Worm (Caenorhabditis elegans): ENCODE data around the gene nhr-222.

nhr-222 gene

DNA sequence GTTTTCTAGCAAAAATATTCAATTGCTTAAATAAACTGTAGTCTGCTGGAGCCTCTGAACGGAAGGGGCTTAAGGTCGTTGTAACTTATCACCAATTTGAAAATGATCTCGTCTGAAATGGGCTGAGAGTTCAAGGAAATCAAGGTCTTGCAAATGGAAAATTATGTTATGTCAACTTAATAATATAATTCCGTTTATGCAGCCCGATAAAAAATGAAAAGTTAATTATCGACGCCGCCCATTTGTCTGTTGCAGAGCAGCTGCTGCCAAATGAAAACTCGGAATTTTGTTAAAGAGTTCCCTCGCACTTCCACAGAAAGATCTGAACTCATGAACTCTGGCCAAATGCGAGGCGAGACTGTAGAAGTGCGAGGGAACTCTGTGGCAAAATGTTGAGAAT is 2.1 kb downstream of the nhr-222 start, which contains the start of gene srbc-67:
Gene srbc-67, minus strand, starts transcription at position 101 of the 400 bp plus-strand sequence.
- no peak for TF ChIP-seq mab-5 (tag; optimal IDR thresholded peaks at IDR 0.05)
- TF ChIP-seq hlh-1 (tag; optimal IDR thresholded peaks at IDR 0.05) = no peak
- TF ChIP-seq snpc-4 (tag; optimal IDR thresholded peaks at IDR 0.05) = no peak
- no peak for TF ChIP-seq nhr-2 (tag; optimal IDR thresholded peaks at IDR 0.05)
- TF ChIP-seq lin-32 (GFP tag; optimal IDR thresholded peaks at IDR 0.05) = no peak
- no peak for TF ChIP-seq elt-1 (tag; optimal IDR thresholded peaks at IDR 0.05; ENCODE audit: borderline replicate concordance, insufficient read depth)
- TF ChIP-seq blmp-1 (tag; optimal IDR thresholded peaks at IDR 0.05) = no peak
- no peak for TF ChIP-seq elt-3 (tag; optimal IDR thresholded peaks at IDR 0.05)
- no peak for TF ChIP-seq lin-13 (tag; optimal IDR thresholded peaks at IDR 0.05)
- no peak for TF ChIP-seq M03D4.4 (tag; optimal IDR thresholded peaks at IDR 0.05)
- no peak for TF ChIP-seq ces-1 (GFP tag; optimal IDR thresholded peaks at IDR 0.05)
- no peak for TF ChIP-seq ham-2 (GFP tag; optimal IDR thresholded peaks at IDR 0.05)
- no peak for TF ChIP-seq nhr-28 (tag; optimal IDR thresholded peaks at IDR 0.05)

DNA sequence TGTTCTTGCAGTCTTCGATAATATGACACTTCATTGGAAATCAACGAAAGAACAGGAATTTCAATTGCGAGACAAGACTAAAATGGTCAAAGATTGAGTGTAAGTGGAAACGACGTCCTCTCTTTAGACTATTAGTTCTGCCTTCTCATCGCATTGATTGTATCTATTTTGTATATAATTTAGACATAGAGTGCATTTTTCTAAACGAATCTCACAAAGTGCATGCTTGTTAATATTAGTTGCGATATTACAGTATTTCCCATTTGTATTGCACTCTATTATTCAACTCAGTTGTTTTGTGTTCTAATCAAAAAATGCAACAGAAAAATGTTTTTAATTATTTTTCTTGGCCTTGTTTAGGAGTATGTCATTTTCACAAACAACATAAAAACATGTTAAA is 4.9 kb downstream of the nhr-222 start, which contains the start of gene nhr-93:
Gene nhr-93, minus strand, starts transcription at position 101 of the 400 bp plus-strand sequence.
- no peak for TF ChIP-seq elt-3 (tag; optimal IDR thresholded peaks at IDR 0.05)
- no peak for TF ChIP-seq nhr-2 (tag; optimal IDR thresholded peaks at IDR 0.05)
- no peak for TF ChIP-seq nhr-76 (tag; optimal IDR thresholded peaks at IDR 0.05)
- no peak for TF ChIP-seq nhr-12 (tag; optimal IDR thresholded peaks at IDR 0.05)
- TF ChIP-seq drap-1 (GFP tag; optimal IDR thresholded peaks at IDR 0.05) = no peak
- no peak for TF ChIP-seq blmp-1 (tag; optimal IDR thresholded peaks at IDR 0.05)
- TF ChIP-seq ceh-83 (GFP tag; optimal IDR thresholded peaks at IDR 0.05) = no peak
- TF ChIP-seq pha-4 (tag; optimal IDR thresholded peaks at IDR 0.05) = no peak
- no peak for TF ChIP-seq mls-2 (tag; optimal IDR thresholded peaks at IDR 0.05)
- TF ChIP-seq elt-1 (tag; optimal IDR thresholded peaks at IDR 0.05; ENCODE audit: borderline replicate concordance, insufficient read depth) = no peak
- TF ChIP-seq lsy-2 (tag; optimal IDR thresholded peaks at IDR 0.05) = no peak
- TF ChIP-seq zip-8 (tag; optimal IDR thresholded peaks at IDR 0.05) = no peak
- TF ChIP-seq cnd-1 (tag; optimal IDR thresholded peaks at IDR 0.05) = no peak
- TF ChIP-seq lin-13 (tag; optimal IDR thresholded peaks at IDR 0.05) = no peak
- no peak for TF ChIP-seq unc-39 (tag; optimal IDR thresholded peaks at IDR 0.05)
- TF ChIP-seq sem-2 (GFP tag; optimal IDR thresholded peaks at IDR 0.05) = no peak
- no peak for TF ChIP-seq bed-3 (GFP tag; optimal IDR thresholded peaks at IDR 0.05)
- no peak for TF ChIP-seq M03D4.4 (tag; optimal IDR thresholded peaks at IDR 0.05)
- no peak for TF ChIP-seq snpc-4 (tag; optimal IDR thresholded peaks at IDR 0.05)
- TF ChIP-seq ham-2 (GFP tag; optimal IDR thresholded peaks at IDR 0.05) = no peak

DNA sequence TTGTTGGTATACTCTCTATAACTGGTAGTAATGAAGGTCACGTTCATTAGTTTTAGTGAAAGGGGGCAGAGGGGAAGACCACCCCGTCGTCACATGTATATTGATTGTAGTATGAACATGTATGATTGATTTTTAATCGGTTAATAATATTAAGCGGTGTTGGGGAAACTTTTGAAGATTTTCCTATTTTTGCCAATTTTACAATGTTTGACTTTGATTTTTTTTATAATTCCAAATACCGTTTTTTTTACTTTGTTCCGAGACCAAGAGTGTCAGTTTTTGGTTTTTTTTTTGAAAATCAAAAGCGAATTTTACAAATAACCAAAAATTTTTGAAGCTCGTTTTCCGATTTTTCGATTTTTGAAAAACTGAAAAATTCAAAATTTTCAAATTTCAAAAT is 8.0 kb downstream of the nhr-222 start, which contains the start of gene nhr-221:
Gene nhr-221, minus strand, starts transcription at position 101 of the 400 bp plus-strand sequence.
- no peak for TF ChIP-seq elt-1 (tag; optimal IDR thresholded peaks at IDR 0.05; ENCODE audit: borderline replicate concordance, insufficient read depth)
- no peak for TF ChIP-seq ceh-39 (tag; optimal IDR thresholded peaks at IDR 0.05)
- no peak for TF ChIP-seq lin-13 (tag; optimal IDR thresholded peaks at IDR 0.05)
- no peak for TF ChIP-seq nhr-12 (tag; optimal IDR thresholded peaks at IDR 0.05)
- no peak for TF ChIP-seq blmp-1 (tag; optimal IDR thresholded peaks at IDR 0.05)
- TF ChIP-seq sem-2 (GFP tag; optimal IDR thresholded peaks at IDR 0.05) = no peak
- no peak for TF ChIP-seq ztf-11 (tag; optimal IDR thresholded peaks at IDR 0.05)
- no peak for TF ChIP-seq snpc-4 (tag; optimal IDR thresholded peaks at IDR 0.05)
- TF ChIP-seq zip-8 (tag; optimal IDR thresholded peaks at IDR 0.05) = no peak
- no peak for TF ChIP-seq nhr-237 (tag; optimal IDR thresholded peaks at IDR 0.05)
- no peak for TF ChIP-seq nhr-2 (tag; optimal IDR thresholded peaks at IDR 0.05)

DNA sequence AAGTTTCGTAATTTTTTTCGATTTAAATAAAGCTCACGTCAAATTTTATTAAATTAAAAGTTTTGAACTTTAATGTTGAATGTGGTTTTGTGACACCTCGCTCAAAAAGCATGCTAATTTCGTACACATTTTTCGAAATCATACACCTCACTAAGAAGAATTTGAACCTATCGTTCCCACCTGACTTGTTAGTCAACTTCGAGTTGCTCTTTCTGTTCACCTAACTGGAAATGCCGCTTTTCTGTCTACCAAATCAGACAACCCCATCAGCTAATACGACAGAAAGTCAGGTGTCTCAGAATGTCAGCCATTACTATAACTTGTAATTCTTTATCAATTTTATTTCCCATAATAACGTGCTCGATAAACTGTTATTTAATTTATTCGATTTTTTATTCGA is 12.8 kb downstream of the nhr-222 start, which contains the start of gene srbc-66:
Gene srbc-66, plus strand, starts transcription at position 301 of the 400 bp plus-strand sequence.
- TF ChIP-seq mls-2 (tag; optimal IDR thresholded peaks at IDR 0.05) (no peak), blmp-1 (tag; optimal IDR thresholded peaks at IDR 0.05) (no peak), hlh-1 (tag; optimal IDR thresholded peaks at IDR 0.05) (no peak), pha-4 (tag; optimal IDR thresholded peaks at IDR 0.05) (no peak), mab-5 (tag; optimal IDR thresholded peaks at IDR 0.05) (no peak), zip-8 (tag; optimal IDR thresholded peaks at IDR 0.05) (no peak), sem-2 (GFP tag; optimal IDR thresholded peaks at IDR 0.05) (no peak), lsy-2 (tag; optimal IDR thresholded peaks at IDR 0.05) (no peak), sptf-1 (tag; optimal IDR thresholded peaks at IDR 0.05) (no peak), elt-3 (tag; optimal IDR thresholded peaks at IDR 0.05) (no peak)

DNA sequence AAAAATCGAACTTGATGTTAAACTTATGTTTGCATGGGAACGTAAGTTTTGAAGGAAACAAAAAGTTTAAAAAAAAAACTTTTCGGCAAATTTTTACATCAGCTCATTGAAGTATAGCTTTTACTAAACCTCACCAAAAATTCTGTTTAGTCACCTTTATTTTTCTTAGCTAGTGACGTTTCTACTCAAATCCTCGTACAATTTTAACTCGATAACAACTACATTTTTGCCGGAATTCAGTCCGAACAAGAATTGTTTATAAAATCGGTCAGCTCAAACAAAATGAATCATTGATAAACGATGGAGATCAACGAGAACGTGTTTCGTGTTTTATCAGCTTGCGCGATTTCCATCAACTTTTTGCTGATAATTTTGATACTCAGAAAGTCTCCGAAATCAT is 16.4 kb downstream of the nhr-222 start, which contains the start of gene str-260:
Gene str-260, plus strand, starts transcription at position 301 of the 400 bp plus-strand sequence.
- no peak for TF ChIP-seq unc-120 (tag; optimal IDR thresholded peaks at IDR 0.05; ENCODE audit: poor library complexity, severe bottlenecking)
- no peak for TF ChIP-seq lsy-2 (tag; optimal IDR thresholded peaks at IDR 0.05)
- TF ChIP-seq elt-1 (tag; optimal IDR thresholded peaks at IDR 0.05; ENCODE audit: borderline replicate concordance, insufficient read depth) = no peak
- TF ChIP-seq blmp-1 (tag; optimal IDR thresholded peaks at IDR 0.05) = no peak
- no peak for TF ChIP-seq sem-2 (GFP tag; optimal IDR thresholded peaks at IDR 0.05)
- no peak for TF ChIP-seq ztf-11 (tag; optimal IDR thresholded peaks at IDR 0.05)
- TF ChIP-seq ceh-83 (GFP tag; optimal IDR thresholded peaks at IDR 0.05) = no peak
- TF ChIP-seq pha-4 (tag; optimal IDR thresholded peaks at IDR 0.05) = no peak
